Worm (Caenorhabditis elegans) whole organism, late embryonic: ENCODE results near the gene fbxa-142.

Source experiments
- fkh-10 ChIP-seq: fragments of 150-350 bp; optimal IDR thresholded peaks from 2 replicates; lab custom pipeline; 2014; ENCODE audit warnings: missing biosample characterization, missing genetic modification reagents, missing genetic modification characterization
- madf-2 ChIP-seq: sonication (generic microtip); optimal IDR thresholded peaks from 2 replicates; lab custom pipeline; 2017; ENCODE audit warnings: missing genetic modification characterization, missing compliant biosample characterization
- sox-4 ChIP-seq: sonication (generic microtip); optimal IDR thresholded peaks from 2 replicates; lab custom pipeline; 2017; ENCODE audit warnings: mild to moderate bottlenecking, missing genetic modification characterization, inconsistent platforms, missing compliant biosample characterization

ce11 chrV:16165936-16166335 is 34.8 kb upstream of the fbxa-142 start, which contains the start of gene str-108:
- no peak for TF ChIP-seq madf-2 (tag; lab: Kevin White, UChicago)
- TF ChIP-seq fkh-10 = no peak
- no peak for TF ChIP-seq sox-4 (tag; lab: Kevin White, UChicago)
